Worm (Caenorhabditis elegans): ENCODE results near the gene Y57G11C.1142.

DNA sequence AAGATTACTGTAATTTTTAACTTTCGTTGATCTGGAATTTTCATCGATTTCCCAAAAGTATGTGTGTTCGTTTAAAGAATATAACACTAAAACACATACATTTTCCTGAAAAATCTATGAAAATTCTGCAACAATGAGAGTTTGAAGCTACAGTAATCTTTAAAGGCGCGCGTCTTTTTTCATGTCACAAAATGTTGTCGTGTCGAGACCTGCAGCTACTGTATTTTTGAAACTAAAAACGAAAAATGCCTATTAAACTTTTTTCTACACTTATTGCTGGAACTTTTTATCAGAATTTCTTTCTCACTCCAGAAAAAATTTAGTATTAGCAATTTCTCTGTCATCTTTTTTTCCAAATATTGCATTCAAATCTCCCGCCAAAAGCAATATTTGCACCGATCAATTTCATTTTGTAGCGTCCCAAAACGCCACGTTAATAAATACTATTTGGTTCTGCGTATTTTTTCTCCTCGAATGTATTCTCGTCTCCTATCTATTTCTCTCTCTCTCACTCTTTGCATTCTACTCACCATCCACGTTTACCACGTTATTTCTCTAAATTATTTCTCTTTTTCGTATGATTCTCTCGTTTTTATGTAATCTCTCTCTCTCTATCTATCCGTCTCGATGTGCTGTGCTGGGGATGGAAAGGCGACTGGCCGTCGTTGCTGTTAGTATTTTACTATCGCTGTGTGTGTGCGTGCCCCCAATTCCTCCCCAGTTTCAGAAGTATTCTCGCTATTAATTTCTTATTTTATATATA is 15.9 kb upstream of the Y57G11C.1142 start, which contains the start of gene melo-1:
- no peak for TF ChIP-seq skn-1 (tag; optimal IDR thresholded peaks at IDR 0.05)
- TF ChIP-seq ceh-16 (tag; optimal IDR thresholded peaks at IDR 0.05), result no peak
- TF ChIP-seq nhr-12 (tag; optimal IDR thresholded peaks at IDR 0.05), result no peak
- peak; percentile 25 for TF ChIP-seq ama-1 (optimal IDR thresholded peaks at IDR 0.05)
- TF ChIP-seq elt-3 (tag; optimal IDR thresholded peaks at IDR 0.05), result no peak
- TF ChIP-seq aly-2 (tag; optimal IDR thresholded peaks at IDR 0.05), result no peak
- no peak for TF ChIP-seq nhr-11 (tag; optimal IDR thresholded peaks at IDR 0.05)
- no peak for TF ChIP-seq alr-1 (tag; optimal IDR thresholded peaks at IDR 0.05)

Data from whole organism, L2 larva.